3 fruit fly cellular contexts compared by ENCODE assay signal in genomic region chrX:2662540-2663133, dm6.
TF ChIP-seq lines count a peak whose summit lies in the region.

No protein-coding gene starts in this region.

- no peak for TF ChIP-seq CTCF in whole organism, embryonic (GFP tag; optimal IDR thresholded peaks at IDR 0.05; lab: Kevin White, UChicago)

TF ChIP-seq in whole organism, adult, 20 proteins besides CTCF, POLR2A, EP300 and RAD21:
- TF ChIP-seq kay (GFP tag; lab: Kevin White, UChicago; ENCODE audit: borderline replicate concordance): peak; percentile 68
- no peak for TF ChIP-seq cnc (optimal IDR thresholded peaks at IDR 0.05; lab: Kevin White, UChicago)
- TF ChIP-seq tj (GFP tag; optimal IDR thresholded peaks at IDR 0.05; lab: Kevin White, UChicago): peak; percentile 24

TF ChIP-seq in whole organism, embryonic, 481 proteins besides CTCF, POLR2A, EP300 and RAD21:
- 0 out of 3 replicates have a peak, but pooled peaks have one; percentile 12 for TF ChIP-seq zfh1 (GFP tag; IDR thresholded peaks at IDR 0.05; lab: Robert Waterston, UW)
- TF ChIP-seq pan (optimal IDR thresholded peaks at IDR 0.05; lab: Kevin White, UChicago): no peak
- peak in 1 of 2 experiments; percentile 7 for TF ChIP-seq pan (GFP tag; optimal IDR thresholded peaks at IDR 0.05 in 1 of 2, IDR thresholded peaks at IDR 0.05 in 1 of 2)
- no peak for TF ChIP-seq slou (GFP tag; optimal IDR thresholded peaks at IDR 0.05; lab: Kevin White, UChicago)
- TF ChIP-seq CG4617 (GFP tag; optimal IDR thresholded peaks at IDR 0.05; lab: Kevin White, UChicago; ENCODE audit: borderline replicate concordance): no peak
TF ChIP-seq in whole organism, embryonic: peak in this region for 2.

TF ChIP-seq in whole organism, prepupa, 60 proteins besides CTCF, POLR2A, EP300 and RAD21:
- TF ChIP-seq pdm3 (GFP tag; optimal IDR thresholded peaks at IDR 0.05; lab: Kevin White, UChicago) (no peak), svp (GFP tag; lab: Kevin White, UChicago) (peak; percentile 96)
